Worm (Caenorhabditis elegans): ENCODE data around the gene snt-5.

ce11 chrV:1447079-1447478 lies 35.7 kb upstream of the snt-5 start, which contains the start of gene cnc-4:
- TF ChIP-seq pha-4 (tag; optimal IDR thresholded peaks at IDR 0.05) (no peak), unc-62 (GFP tag; optimal IDR thresholded peaks at IDR 0.05) (no peak), lin-13 (tag; optimal IDR thresholded peaks at IDR 0.05) (no peak), ham-2 (GFP tag; optimal IDR thresholded peaks at IDR 0.05) (no peak), lin-32 (GFP tag; optimal IDR thresholded peaks at IDR 0.05) (no peak), nhr-237 (tag; optimal IDR thresholded peaks at IDR 0.05) (no peak), nhr-76 (tag; optimal IDR thresholded peaks at IDR 0.05) (no peak), nhr-28 (tag; optimal IDR thresholded peaks at IDR 0.05) (no peak), ceh-83 (GFP tag; optimal IDR thresholded peaks at IDR 0.05) (no peak), ztf-11 (tag; optimal IDR thresholded peaks at IDR 0.05) (no peak), nhr-12 (tag; optimal IDR thresholded peaks at IDR 0.05) (no peak), mab-5 (tag; optimal IDR thresholded peaks at IDR 0.05) (no peak)

Measured in whole organism, mixed stage, embryonic.